Fruit fly (Drosophila melanogaster) whole organism, embryonic: ENCODE results near the gene shd.

ENCODE experiments used
- Bteb2 ChIP-seq: fragments of 200-800 bp; sonication (Bioruptor generic); optimal IDR thresholded peaks from 2 replicates; lab custom pipeline; 2016; ENCODE audit warnings: missing biosample characterization, missing genetic modification characterization
- CG11093 ChIP-seq: fragments of 200-800 bp; sonication (Bioruptor generic); IDR thresholded peaks from 3 replicates; pipeline ENCODE4 v1.3.6; 2022; ENCODE audit warnings: missing biosample characterization, missing genetic modification characterization
- CG11723 ChIP-seq: fragments of 200-800 bp; sonication (Bioruptor generic); optimal IDR thresholded peaks from 2 replicates; lab custom pipeline; 2017; ENCODE audit warnings: missing biosample characterization, mild to moderate bottlenecking, missing genetic modification characterization
- CG12744 ChIP-seq: fragments of 200-800 bp; sonication (Bioruptor generic); optimal IDR thresholded peaks from 2 replicates; lab custom pipeline; 2016; ENCODE audit warnings: missing biosample characterization, missing genetic modification characterization
- CG13424 ChIP-seq: fragments of 200-800 bp; sonication (Bioruptor generic); optimal IDR thresholded peaks from 2 replicates; lab custom pipeline; 2019; ENCODE audit warnings: missing biosample characterization, mild to moderate bottlenecking, missing genetic modification characterization, moderate library complexity
- CG1529 ChIP-seq: fragments of 200-800 bp; sonication (Bioruptor generic); optimal IDR thresholded peaks from 3 replicates; lab custom pipeline; 2018; ENCODE audit warnings: missing biosample characterization, missing genetic modification characterization
- CG1603 ChIP-seq: fragments of 200-800 bp; sonication (Bioruptor generic); optimal IDR thresholded peaks from 2 replicates; lab custom pipeline; 2019; ENCODE audit warnings: missing biosample characterization, mild to moderate bottlenecking, missing genetic modification characterization, moderate library complexity
- CG17359 ChIP-seq: fragments of 200-800 bp; sonication (Bioruptor generic); optimal IDR thresholded peaks from 3 replicates; lab custom pipeline; 2018; ENCODE audit warnings: missing biosample characterization, mild to moderate bottlenecking, missing genetic modification characterization, moderate library complexity
- CG1792 ChIP-seq: fragments of 200-800 bp; sonication (Bioruptor generic); optimal IDR thresholded peaks from 2 replicates; lab custom pipeline; 2016; ENCODE audit warnings: missing biosample characterization, missing genetic modification characterization
- CG2120 ChIP-seq: fragments of 200-800 bp; sonication (Bioruptor generic); optimal IDR thresholded peaks from 3 replicates; lab custom pipeline; 2016; ENCODE audit warnings: missing biosample characterization, missing genetic modification characterization
- CG2875 ChIP-seq: fragments of 200-800 bp; sonication (Bioruptor generic); optimal IDR thresholded peaks from 2 replicates; lab custom pipeline; 2017; ENCODE audit warnings: missing biosample characterization, mild to moderate bottlenecking, missing genetic modification characterization, missing genetic modification reagents
- CG30431 ChIP-seq: fragments of 200-800 bp; sonication (Bioruptor generic); optimal IDR thresholded peaks from 2 replicates; lab custom pipeline; 2017; ENCODE audit warnings: missing biosample characterization, missing genetic modification characterization
- CG32772 ChIP-seq: fragments of 200-800 bp; sonication (Bioruptor generic); IDR thresholded peaks from 2 replicates; pipeline ENCODE4 v1.3.6; 2022; ENCODE audit warnings: missing biosample characterization, missing genetic modification characterization
- CG3838 ChIP-seq: fragments of 200-800 bp; sonication (Bioruptor generic); optimal IDR thresholded peaks from 3 replicates; lab custom pipeline; 2016; ENCODE audit warnings: missing biosample characterization, missing genetic modification characterization
- CG42726 ChIP-seq: fragments of 200-800 bp; sonication (Bioruptor generic); IDR thresholded peaks from 2 replicates; pipeline ENCODE4 v1.3.6; 2022; ENCODE audit warnings: missing biosample characterization, missing genetic modification characterization; ENCODE audit not compliant: partially characterized antibody
- CG6272 ChIP-seq: fragments of 200-800 bp; sonication (Bioruptor generic); IDR thresholded peaks from 2 replicates; pipeline ENCODE4 v1.3.6; 2022; ENCODE audit warnings: missing biosample characterization, missing genetic modification characterization
- CG6689 ChIP-seq: fragments of 200-800 bp; sonication (Bioruptor generic); IDR thresholded peaks from 2 replicates; pipeline ENCODE4 v1.3.6; 2022; ENCODE audit warnings: missing biosample characterization, missing genetic modification characterization
- CG7556 ChIP-seq: fragments of 200-800 bp; sonication (Bioruptor generic); optimal IDR thresholded peaks from 2 replicates; lab custom pipeline; 2017; ENCODE audit warnings: missing biosample characterization, mild to moderate bottlenecking, missing genetic modification characterization
- Camta ChIP-seq: fragments of 200-800 bp; sonication (Bioruptor generic); optimal IDR thresholded peaks from 2 replicates; lab custom pipeline; 2016; ENCODE audit warnings: missing biosample characterization, missing genetic modification characterization
- Dref ChIP-seq: fragments of 200-800 bp; sonication (Bioruptor generic); IDR thresholded peaks from 2 replicates; pipeline ENCODE4 v1.3.6; 2022; ENCODE audit warnings: missing biosample characterization, missing genetic modification characterization
- GATAe ChIP-seq: fragments of 200-800 bp; sonication (Bioruptor generic); conservative IDR thresholded peaks from 2 replicates; pipeline ENCODE4 v1.3.6; 2022; ENCODE audit warnings: missing biosample characterization, missing genetic modification characterization
- HHEX ChIP-seq: fragments of 200-800 bp; sonication (Bioruptor generic); optimal IDR thresholded peaks from 3 replicates; lab custom pipeline; 2017; ENCODE audit warnings: missing biosample characterization, mild to moderate bottlenecking, missing genetic modification characterization, missing genetic modification reagents
- HmgZ ChIP-seq: fragments of 200-800 bp; sonication (Bioruptor generic); optimal IDR thresholded peaks from 2 replicates; lab custom pipeline; 2018; ENCODE audit warnings: missing biosample characterization, mild to moderate bottlenecking, missing genetic modification characterization
- Lhr ChIP-seq: fragments of 200-800 bp; sonication (Bioruptor generic); optimal IDR thresholded peaks from 3 replicates; lab custom pipeline; 2017; ENCODE audit warnings: mild to moderate bottlenecking, missing biosample characterization, missing genetic modification reagents, missing genetic modification characterization
- MTF-1 ChIP-seq: fragments of 200-800 bp; sonication (Bioruptor generic); optimal IDR thresholded peaks from 2 replicates; lab custom pipeline; 2018; ENCODE audit warnings: missing biosample characterization, mild to moderate bottlenecking, missing genetic modification characterization, borderline replicate concordance
- Med ChIP-seq: fragments of 200-800 bp; sonication (Bioruptor generic); peaks from one replicate; lab custom pipeline; 2016; ENCODE audit warnings: missing biosample characterization, missing genetic modification characterization, mild to moderate bottlenecking, inconsistent platforms, moderate library complexity
- Nf-YC ChIP-seq: fragments of 200-800 bp; optimal IDR thresholded peaks from 3 replicates; lab custom pipeline; 2019; ENCODE audit warnings: missing biosample characterization, mild to moderate bottlenecking, missing genetic modification characterization, moderate library complexity
- Stat92E ChIP-seq, 3 experiments: fragments of >200 bp in 2 of 3; fragments of 200-800 bp in 1 of 3; sonication (Bioruptor generic) in 1 of 3; optimal IDR thresholded peaks; 2 replicates each; lab custom pipeline; 2017 to 2019; ENCODE audit warnings: missing biosample characterization in 3 of 3, missing genetic modification characterization in 3 of 3, mild to moderate bottlenecking in 1 of 3, moderate library complexity in 1 of 3
- abd-A ChIP-seq: fragments of 200-800 bp; sonication (Bioruptor generic); optimal IDR thresholded peaks from 3 replicates; lab custom pipeline; 2019; ENCODE audit warnings: missing biosample characterization, mild to moderate bottlenecking, missing genetic modification characterization, moderate library complexity
- ase ChIP-seq: fragments of 200-800 bp; sonication (Bioruptor generic); IDR thresholded peaks from 3 replicates; pipeline ENCODE4 v1.3.6; 2022; ENCODE audit warnings: missing biosample characterization, missing genetic modification characterization
- bcd ChIP-seq: fragments of 200-800 bp; sonication (Bioruptor generic); optimal IDR thresholded peaks from 2 replicates; lab custom pipeline; 2017; ENCODE audit warnings: missing biosample characterization, mild to moderate bottlenecking, missing genetic modification characterization
- btn ChIP-seq: fragments of 200-800 bp; sonication (Bioruptor generic); optimal IDR thresholded peaks from 2 replicates; lab custom pipeline; 2016; ENCODE audit warnings: missing biosample characterization, missing genetic modification characterization
- chn ChIP-seq: fragments of 200-800 bp; sonication (Bioruptor generic); optimal IDR thresholded peaks from 2 replicates; lab custom pipeline; 2016; ENCODE audit warnings: missing biosample characterization, missing genetic modification characterization
- corto ChIP-seq: fragments of 200-800 bp; sonication (Bioruptor generic); optimal IDR thresholded peaks from 2 replicates; lab custom pipeline; 2016; ENCODE audit warnings: missing biosample characterization, mild to moderate bottlenecking, missing genetic modification characterization, moderate library complexity
- en ChIP-seq: fragments of 200-800 bp; sonication (Bioruptor generic); optimal IDR thresholded peaks from 2 replicates; lab custom pipeline; 2016; ENCODE audit warnings: missing biosample characterization, missing genetic modification characterization
- esg ChIP-seq: fragments of 200-800 bp; sonication (Bioruptor generic); conservative IDR thresholded peaks from 2 replicates; pipeline ENCODE4 v1.3.6; 2022; ENCODE audit warnings: missing biosample characterization, missing genetic modification characterization
- ewg ChIP-seq: fragments of 200-800 bp; sonication (Bioruptor generic); optimal IDR thresholded peaks from 3 replicates; lab custom pipeline; 2017; ENCODE audit warnings: mild to moderate bottlenecking, missing biosample characterization, missing genetic modification reagents, missing genetic modification characterization
- eyg ChIP-seq: fragments of 200-800 bp; sonication (Bioruptor generic); optimal IDR thresholded peaks from 3 replicates; lab custom pipeline; 2016; ENCODE audit warnings: missing biosample characterization, missing genetic modification characterization
- h ChIP-seq: fragments of >200 bp; optimal IDR thresholded peaks from 2 replicates; lab custom pipeline; 2017
- hbn ChIP-seq: fragments of 200-800 bp; sonication (Bioruptor generic); IDR thresholded peaks from 2 replicates; pipeline ENCODE4 v1.3.6; 2022; ENCODE audit warnings: missing biosample characterization, missing genetic modification characterization; ENCODE audit not compliant: partially characterized antibody
- ken ChIP-seq: fragments of 200-800 bp; sonication (Bioruptor generic); IDR thresholded peaks from 3 replicates; pipeline ENCODE4 v1.3.6; 2022; ENCODE audit warnings: missing biosample characterization, missing genetic modification characterization
- lilli ChIP-seq: fragments of 200-800 bp; sonication (Bioruptor generic); optimal IDR thresholded peaks from 3 replicates; lab custom pipeline; 2016; ENCODE audit warnings: missing biosample characterization, missing genetic modification characterization
- lov ChIP-seq, 2 experiments: fragments of 200-800 bp in 1 of 2; fragments of >200 bp in 1 of 2; sonication (Bioruptor generic) in 1 of 2; IDR thresholded peaks in 1 of 2; optimal IDR thresholded peaks in 1 of 2; 2 replicates in 1 of 2; 3 replicates in 1 of 2; pipeline versions ENCODE4 v1.3.6 to Lab custom; 2017 to 2022; ENCODE audit warnings: missing biosample characterization in 1 of 2, missing genetic modification characterization in 1 of 2
- luna ChIP-seq: fragments of 200-800 bp; sonication (Bioruptor generic); optimal IDR thresholded peaks from 2 replicates; lab custom pipeline; 2016; ENCODE audit warnings: missing biosample characterization, missing genetic modification characterization
- prd ChIP-seq, 3 experiments: fragments of >200 bp in 2 of 3; fragments of 200-800 bp in 1 of 3; sonication (Bioruptor generic) in 1 of 3; optimal IDR thresholded peaks in 2 of 3; IDR thresholded peaks in 1 of 3; 2 replicates in 2 of 3; 3 replicates in 1 of 3; pipeline versions ENCODE4 v1.3.6 to Lab custom; 2017 to 2022; ENCODE audit warnings: missing biosample characterization in 1 of 3, missing genetic modification characterization in 1 of 3
- ranshi ChIP-seq: fragments of 200-800 bp; sonication (Bioruptor generic); IDR thresholded peaks from 2 replicates; pipeline ENCODE4 v1.3.6; 2022; ENCODE audit warnings: missing biosample characterization, missing genetic modification characterization
- sqz ChIP-seq: fragments of 200-800 bp; sonication (Bioruptor generic); optimal IDR thresholded peaks from 3 replicates; lab custom pipeline; 2018; ENCODE audit warnings: missing biosample characterization, mild to moderate bottlenecking, missing genetic modification characterization
- stwl ChIP-seq: fragments of 200-800 bp; sonication (Bioruptor generic); optimal IDR thresholded peaks from 3 replicates; lab custom pipeline; 2018; ENCODE audit warnings: missing biosample characterization, mild to moderate bottlenecking, missing genetic modification characterization, moderate library complexity
- sug ChIP-seq: fragments of 200-800 bp; optimal IDR thresholded peaks from 2 replicates; lab custom pipeline; 2019; ENCODE audit warnings: missing biosample characterization, mild to moderate bottlenecking, missing genetic modification characterization, moderate library complexity

The shd gene

dm6 chr3L:14665802-14666351 lies 51.6 kb downstream of the shd start (continued):
- TF ChIP-seq CG1603 (tag; lab: Kevin White, UChicago) (peak; percentile 91), h (lab: Kevin White, UChicago) (no peak), en (GFP tag; lab: Kevin White, UChicago) (peak; percentile 77), CG11093 (peak; percentile 78; the same call in 2 of the 3 replicates), Stat92E (GFP tag; optimal IDR thresholded peaks at IDR 0.05; lab: Kevin White, UChicago) (peak in 1 of 3 experiments; percentile 60), CG17359 (tag; lab: Kevin White, UChicago) (peak; percentile 92), CG1529 (GFP tag; lab: Kevin White, UChicago) (peak; percentile 86), ewg (GFP tag; lab: Kevin White, UChicago) (peak; percentile 82), sug (tag; lab: Kevin White, UChicago) (peak; percentile 74), ase (GFP tag; lab: Robert Waterston, UW) (peak; percentile 79), Lhr (peak; percentile 78), CG1792 (GFP tag; lab: Kevin White, UChicago) (peak; percentile 78), stwl (tag; lab: Kevin White, UChicago) (peak; percentile 33), CG6689 (peak; percentile 87), CG7556 (GFP tag; lab: Kevin White, UChicago) (peak; percentile 89), HmgZ (tag; lab: Kevin White, UChicago) (peak; percentile 88), CG2875 (GFP tag; lab: Kevin White, UChicago) (peak; percentile 83), CG11723 (GFP tag; lab: Kevin White, UChicago) (peak; percentile 84), eyg (GFP tag; lab: Kevin White, UChicago) (peak; percentile 69), CG42726 (GFP tag; lab: Robert Waterston, UW) (no peak), btn (peak; percentile 88), CG2120 (GFP tag; lab: Kevin White, UChicago) (peak; percentile 91), ken (GFP tag; lab: Robert Waterston, UW) (peak; percentile 81), Med (GFP tag; lab: Kevin White, UChicago) (peak; percentile 99), abd-A (tag; lab: Kevin White, UChicago) (peak; percentile 90), Nf-YC (tag; lab: Kevin White, UChicago) (peak; percentile 73), corto (GFP tag; lab: Kevin White, UChicago) (no peak), Dref (GFP tag; lab: Robert Waterston, UW) (no peak), sqz (peak; percentile 75), esg (peak; percentile 83), CG12744 (GFP tag; lab: Kevin White, UChicago) (peak; percentile 86), ranshi (peak; percentile 82), bcd (peak; percentile 88), Camta (GFP tag; lab: Kevin White, UChicago) (peak; percentile 85), GATAe (GFP tag; lab: Robert Waterston, UW) (0 out of 2 replicates have a peak, but pooled peaks have one; percentile 9), CG3838 (peak; percentile 66), CG13424 (peak; percentile 91), lov (optimal IDR thresholded peaks at IDR 0.05; lab: Kevin White, UChicago) (no peak), lov (GFP tag; IDR thresholded peaks at IDR 0.05; lab: Robert Waterston, UW) (peak; percentile 88), prd (optimal IDR thresholded peaks at IDR 0.05; lab: Kevin White, UChicago) (no peak), prd (GFP tag; IDR thresholded peaks at IDR 0.05; lab: Robert Waterston, UW) (peak; percentile 91), MTF-1 (peak; percentile 84), CG32772 (GFP tag; lab: Robert Waterston, UW) (peak; percentile 85), chn (peak; percentile 90), hbn (GFP tag; lab: Robert Waterston, UW) (no peak), CG30431 (peak; percentile 82), HHEX (GFP tag; lab: Kevin White, UChicago) (peak; percentile 80), Bteb2 (GFP tag; lab: Kevin White, UChicago) (peak; percentile 77), CG6272 (peak; percentile 57; the same call in 1 of the 2 replicates), lilli (peak; percentile 93), luna (peak; percentile 2)
